Fruit fly (Drosophila melanogaster) whole organism, pupa: ENCODE measurements around the gene Adk2.

Experiments used
- CG10348 ChIP-seq: fragments of 200-800 bp; sonication (Bioruptor generic); IDR thresholded peaks from 2 replicates; pipeline ENCODE4 v1.3.6; 2022; ENCODE audit warnings: missing biosample characterization, missing genetic modification characterization
- CG12605 ChIP-seq: fragments of 200-800 bp; sonication (Bioruptor generic); IDR thresholded peaks from 2 replicates; pipeline ENCODE4 v1.3.6; 2022; ENCODE audit warnings: missing biosample characterization, missing genetic modification characterization
- CG13204 ChIP-seq: fragments of 200-800 bp; sonication (Bioruptor generic); optimal IDR thresholded peaks from 2 replicates; lab custom pipeline; 2018; ENCODE audit warnings: missing biosample characterization, mild to moderate bottlenecking, missing genetic modification characterization, moderate library complexity
- CG14655 ChIP-seq: fragments of 200-800 bp; sonication (Bioruptor generic); optimal IDR thresholded peaks from 3 replicates; lab custom pipeline; 2017; ENCODE audit warnings: mild to moderate bottlenecking, missing biosample characterization, missing genetic modification reagents, missing genetic modification characterization
- CG15710 ChIP-seq: fragments of 200-800 bp; sonication (Bioruptor generic); optimal IDR thresholded peaks from 2 replicates; lab custom pipeline; 2018; ENCODE audit warnings: missing biosample characterization, mild to moderate bottlenecking, missing genetic modification characterization, moderate library complexity
- CG17806 ChIP-seq: fragments of 200-800 bp; sonication (Bioruptor generic); optimal IDR thresholded peaks from 2 replicates; lab custom pipeline; 2018; ENCODE audit warnings: missing biosample characterization, mild to moderate bottlenecking, missing genetic modification characterization, moderate library complexity
- CG32121 ChIP-seq: fragments of 200-800 bp; sonication (Bioruptor generic); IDR thresholded peaks from 2 replicates; pipeline ENCODE4 v1.3.6; 2022; ENCODE audit warnings: missing biosample characterization, missing genetic modification characterization
- CG34367 ChIP-seq: fragments of 200-800 bp; sonication (Bioruptor generic); optimal IDR thresholded peaks from 2 replicates; lab custom pipeline; 2018; ENCODE audit warnings: missing biosample characterization, mild to moderate bottlenecking, missing genetic modification characterization
- CG4496 ChIP-seq: fragments of 200-800 bp; sonication (Bioruptor generic); IDR thresholded peaks from 3 replicates; pipeline ENCODE4 v1.3.6; 2022; ENCODE audit warnings: missing biosample characterization, missing genetic modification characterization
- CG8159 ChIP-seq: fragments of 200-800 bp; sonication (Bioruptor generic); optimal IDR thresholded peaks from 3 replicates; lab custom pipeline; 2018; ENCODE audit warnings: missing biosample characterization, mild to moderate bottlenecking, missing genetic modification characterization, moderate library complexity
- CG8301 ChIP-seq: fragments of 200-800 bp; sonication (Bioruptor generic); optimal IDR thresholded peaks from 2 replicates; lab custom pipeline; 2018; ENCODE audit warnings: missing biosample characterization, mild to moderate bottlenecking, missing genetic modification characterization
- CG9948 ChIP-seq: fragments of 200-800 bp; sonication (Bioruptor generic); optimal IDR thresholded peaks from 2 replicates; lab custom pipeline; 2018; ENCODE audit warnings: missing biosample characterization, mild to moderate bottlenecking, missing genetic modification characterization, moderate library complexity
- D1 ChIP-seq: fragments of 200-800 bp; sonication (Bioruptor generic); optimal IDR thresholded peaks from 2 replicates; lab custom pipeline; 2018; ENCODE audit warnings: missing biosample characterization, mild to moderate bottlenecking, missing genetic modification characterization, moderate library complexity
- EcR ChIP-seq: fragments of 200-800 bp; sonication (Bioruptor generic); optimal IDR thresholded peaks from 3 replicates; lab custom pipeline; 2019; ENCODE audit warnings: missing biosample characterization, missing genetic modification characterization, mild to moderate bottlenecking, moderate library complexity, missing genetic modification reagents
- Ets98B ChIP-seq: fragments of 200-800 bp; sonication (Bioruptor generic); IDR thresholded peaks from 2 replicates; pipeline ENCODE4 v1.3.6; 2022; ENCODE audit warnings: missing biosample characterization, missing genetic modification characterization
- Pif1A ChIP-seq: fragments of 200-800 bp; sonication (Bioruptor generic); optimal IDR thresholded peaks from 3 replicates; lab custom pipeline; 2016; ENCODE audit warnings: missing biosample characterization, missing genetic modification characterization
- Pif1B ChIP-seq: fragments of 200-800 bp; sonication (Bioruptor generic); optimal IDR thresholded peaks from 3 replicates; lab custom pipeline; 2016; ENCODE audit warnings: missing biosample characterization, missing genetic modification characterization
- Snoo ChIP-seq: fragments of 200-800 bp; sonication (Bioruptor generic); optimal IDR thresholded peaks from 3 replicates; lab custom pipeline; 2017; ENCODE audit warnings: missing biosample characterization, mild to moderate bottlenecking, missing genetic modification characterization, inconsistent platforms
- fd96Ca ChIP-seq: fragments of 200-800 bp; sonication (Bioruptor generic); IDR thresholded peaks from 3 replicates; pipeline ENCODE4 v1.3.6; 2022; ENCODE audit warnings: missing biosample characterization, missing genetic modification characterization
- gl ChIP-seq: fragments of 200-800 bp; sonication (Bioruptor generic); optimal IDR thresholded peaks from 2 replicates; lab custom pipeline; 2018; ENCODE audit warnings: missing biosample characterization, mild to moderate bottlenecking, missing genetic modification characterization
- rn ChIP-seq: fragments of 200-800 bp; sonication (Bioruptor generic); IDR thresholded peaks from 2 replicates; pipeline ENCODE4 v1.3.6; 2022; ENCODE audit warnings: missing biosample characterization, missing genetic modification characterization

Adk2 gene

dm6 chr3L:13019249-13019956 lies 3.1 kb downstream of the Adk2 start:
- TF ChIP-seq CG8159: no peak
- no peak for TF ChIP-seq gl (tag; lab: Kevin White, UChicago)
- no peak for TF ChIP-seq CG32121
- TF ChIP-seq Pif1A (GFP tag; lab: Kevin White, UChicago): no peak
- TF ChIP-seq CG14655 (GFP tag; lab: Kevin White, UChicago): no peak
- TF ChIP-seq EcR (GFP tag; lab: Kevin White, UChicago): no peak
- TF ChIP-seq CG17806 (tag; lab: Kevin White, UChicago): no peak
- no peak for TF ChIP-seq fd96Ca (GFP tag; lab: Robert Waterston, UW)
- no peak for TF ChIP-seq CG8301 (tag; lab: Kevin White, UChicago)
- no peak for TF ChIP-seq Ets98B (GFP tag; lab: Robert Waterston, UW)
- no peak for TF ChIP-seq CG12605 (GFP tag; lab: Robert Waterston, UW)
- no peak for TF ChIP-seq Snoo (tag; lab: Kevin White, UChicago)
- TF ChIP-seq CG4496: no peak
- no peak for TF ChIP-seq Pif1B (GFP tag; lab: Kevin White, UChicago)

dm6 chr3L:13017803-13018324 lies 4.6 kb downstream of the Adk2 start, which contains the start of the genes mRpL20 and Icmt:
Gene mRpL20 (minus strand): TSS chr3L:13017867.
Gene Icmt (plus strand): TSS chr3L:13018266.
- TF ChIP-seq fd96Ca (GFP tag; lab: Robert Waterston, UW) (peak; percentile 66; the same call in 1 of the 3 replicates), CG12605 (GFP tag; lab: Robert Waterston, UW) (peak; percentile 97), D1 (peak; percentile 72), EcR (GFP tag; lab: Kevin White, UChicago) (peak; percentile 38), CG13204 (GFP tag; lab: Kevin White, UChicago) (peak; percentile 74), CG10348 (GFP tag; lab: Robert Waterston, UW) (peak; percentile 82), CG8301 (tag; lab: Kevin White, UChicago) (peak; percentile 83), CG4496 (peak; percentile 98), CG17806 (tag; lab: Kevin White, UChicago) (peak; percentile 87), CG14655 (GFP tag; lab: Kevin White, UChicago) (peak; percentile 88), Pif1B (GFP tag; lab: Kevin White, UChicago) (peak; percentile 82), CG15710 (tag; lab: Kevin White, UChicago) (peak; percentile 98), CG32121 (peak; percentile 98), rn (GFP tag; lab: Robert Waterston, UW) (peak; percentile 90), Pif1A (GFP tag; lab: Kevin White, UChicago) (peak; percentile 82), gl (tag; lab: Kevin White, UChicago) (peak; percentile 41), CG34367 (peak; percentile 93), CG9948 (peak; percentile 88), Snoo (tag; lab: Kevin White, UChicago) (peak; percentile 97), CG8159 (peak; percentile 90), Ets98B (GFP tag; lab: Robert Waterston, UW) (peak; percentile 94)

dm6 chr3L:13015823-13016465 lies 6.5 kb downstream of the Adk2 start, which contains the start of gene CG11267:
Gene CG11267 (plus strand): TSS chr3L:13016050.
- peak; percentile 76 for TF ChIP-seq CG10348 (GFP tag; lab: Robert Waterston, UW)
- TF ChIP-seq fd96Ca (GFP tag; lab: Robert Waterston, UW): peak; percentile 55; the same call in 2 of the 3 replicates
- peak; percentile 88 for TF ChIP-seq CG17806 (tag; lab: Kevin White, UChicago)
- TF ChIP-seq CG4496: peak; percentile 96
- TF ChIP-seq CG12605 (GFP tag; lab: Robert Waterston, UW): peak; percentile 84
- peak; percentile 89 for TF ChIP-seq CG8159
- TF ChIP-seq EcR (GFP tag; lab: Kevin White, UChicago): peak; percentile 82
- peak; percentile 83 for TF ChIP-seq CG9948
- peak; percentile 88 for TF ChIP-seq CG8301 (tag; lab: Kevin White, UChicago)
- TF ChIP-seq Ets98B (GFP tag; lab: Robert Waterston, UW): peak; percentile 94
- peak; percentile 69 for TF ChIP-seq gl (tag; lab: Kevin White, UChicago)
- TF ChIP-seq CG32121: peak; percentile 84
- peak; percentile 90 for TF ChIP-seq CG14655 (GFP tag; lab: Kevin White, UChicago)
- peak; percentile 77 for TF ChIP-seq Snoo (tag; lab: Kevin White, UChicago)
- TF ChIP-seq rn (GFP tag; lab: Robert Waterston, UW): peak; percentile 86
- TF ChIP-seq Pif1A (GFP tag; lab: Kevin White, UChicago): peak; percentile 84
- TF ChIP-seq D1: peak; percentile 56
- TF ChIP-seq CG13204 (GFP tag; lab: Kevin White, UChicago): no peak
- peak; percentile 73 for TF ChIP-seq Pif1B (GFP tag; lab: Kevin White, UChicago)
- peak; percentile 79 for TF ChIP-seq CG15710 (tag; lab: Kevin White, UChicago)
- peak; percentile 79 for TF ChIP-seq CG34367
- TF ChIP-seq, all 21 proteins: peak for 20

- no peak for TF ChIP-seq D1
- TF ChIP-seq Pif1A (GFP tag; lab: Kevin White, UChicago): no peak
- TF ChIP-seq CG34367: no peak
- no peak for TF ChIP-seq CG15710 (tag; lab: Kevin White, UChicago)
- peak; percentile 25; the same call in 2 of the 3 replicates for TF ChIP-seq CG4496
- TF ChIP-seq CG10348 (GFP tag; lab: Robert Waterston, UW): no peak
- TF ChIP-seq CG12605 (GFP tag; lab: Robert Waterston, UW): no peak
- TF ChIP-seq CG32121: no peak
- TF ChIP-seq gl (tag; lab: Kevin White, UChicago): no peak
- no peak for TF ChIP-seq CG8301 (tag; lab: Kevin White, UChicago)
- TF ChIP-seq EcR (GFP tag; lab: Kevin White, UChicago): peak; percentile 89
These were observed 7.2 kb downstream of the Adk2 start, which contains the start of gene MICAL-like for dm6 chr3L:13015195-13015822. Gene MICAL-like (minus strand): TSS chr3L:13015332.
